Worm (Caenorhabditis elegans) whole organism, late embryonic: Measurements from ENCODE around the gene F19G12.3.
A peak's percentile ranks its signal among the peaks of the same experiment; 100 is the strongest.

Experiments used
- C38D4.7 ChIP-seq: fragments of 200-800 bp; sonication (Bioruptor generic); optimal IDR thresholded peaks from 2 replicates; lab custom pipeline; 2018; ENCODE audit warnings: mild to moderate bottlenecking, missing genetic modification characterization, moderate library complexity, missing compliant biosample characterization
- K02D7.2 ChIP-seq: sonication (generic microtip); optimal IDR thresholded peaks from 2 replicates; lab custom pipeline; 2017; ENCODE audit warnings: mild to moderate bottlenecking, missing genetic modification characterization, missing compliant biosample characterization
- K09A11.1 ChIP-seq: sonication (generic microtip); optimal IDR thresholded peaks from 2 replicates; lab custom pipeline; 2017; ENCODE audit warnings: antibody characterized with exemption, mild to moderate bottlenecking, missing genetic modification characterization, missing compliant biosample characterization; ENCODE audit not compliant: insufficient read depth
- Y22D7AL.16 ChIP-seq: sonication (generic microtip); optimal IDR thresholded peaks from 2 replicates; lab custom pipeline; 2016; ENCODE audit warnings: missing genetic modification characterization, missing compliant biosample characterization
- ahr-1 ChIP-seq: sonication (generic microtip); optimal IDR thresholded peaks from 2 replicates; lab custom pipeline; 2016; ENCODE audit warnings: missing genetic modification characterization, missing compliant biosample characterization
- ceh-14 ChIP-seq: sonication (generic microtip); optimal IDR thresholded peaks from 2 replicates; lab custom pipeline; 2016; ENCODE audit warnings: missing genotype, missing genetic modification characterization, missing compliant biosample characterization
- ceh-18 ChIP-seq: sonication (generic microtip); optimal IDR thresholded peaks from 2 replicates; lab custom pipeline; 2016; ENCODE audit warnings: missing genetic modification characterization, missing compliant biosample characterization
- ceh-2 ChIP-seq: sonication (generic microtip); optimal IDR thresholded peaks from 2 replicates; lab custom pipeline; 2016; ENCODE audit warnings: missing genotype, missing genetic modification characterization, missing compliant biosample characterization
- ceh-24 ChIP-seq: sonication (generic microtip); optimal IDR thresholded peaks from 2 replicates; lab custom pipeline; 2016; ENCODE audit warnings: mild to moderate bottlenecking, missing genetic modification characterization, missing compliant biosample characterization
- ceh-31 ChIP-seq: sonication (generic microtip); optimal IDR thresholded peaks from 2 replicates; lab custom pipeline; 2016; ENCODE audit warnings: missing genetic modification characterization, missing compliant biosample characterization
- ceh-34 ChIP-seq: sonication (generic microtip); optimal IDR thresholded peaks from 2 replicates; lab custom pipeline; 2016; ENCODE audit warnings: mild to moderate bottlenecking, missing genetic modification characterization, missing compliant biosample characterization
- ceh-45 ChIP-seq: fragments of 200-800 bp; sonication (Bioruptor generic); IDR thresholded peaks from 2 replicates; pipeline ENCODE4 v1.3.6; 2022; ENCODE audit warnings: missing genetic modification reagents, missing genetic modification characterization, missing compliant biosample characterization
- ceh-48 ChIP-seq: sonication (generic microtip); optimal IDR thresholded peaks from 2 replicates; lab custom pipeline; 2016; ENCODE audit warnings: missing genetic modification characterization, inconsistent platforms, missing compliant biosample characterization
- ceh-6 ChIP-seq: fragments of 200-800 bp; sonication (Bioruptor generic); optimal IDR thresholded peaks from 2 replicates; lab custom pipeline; 2018; ENCODE audit warnings: mild to moderate bottlenecking, missing genetic modification characterization, missing compliant biosample characterization
- che-1 ChIP-seq: sonication (generic microtip); optimal IDR thresholded peaks from 2 replicates; lab custom pipeline; 2016; ENCODE audit warnings: mild to moderate bottlenecking, missing genetic modification characterization, missing compliant biosample characterization
- dmd-4 ChIP-seq: sonication (generic microtip); optimal IDR thresholded peaks from 2 replicates; lab custom pipeline; 2016; ENCODE audit warnings: borderline replicate concordance, missing genetic modification characterization, missing compliant biosample characterization
- fkh-10 ChIP-seq: fragments of 150-350 bp; optimal IDR thresholded peaks from 2 replicates; lab custom pipeline; 2014; ENCODE audit warnings: missing biosample characterization, missing genetic modification reagents, missing genetic modification characterization
- gmeb-2 ChIP-seq: sonication (generic microtip); optimal IDR thresholded peaks from 2 replicates; lab custom pipeline; 2016; ENCODE audit warnings: missing genetic modification characterization, inconsistent platforms, missing compliant biosample characterization
- hlh-13 ChIP-seq: fragments of 200-800 bp; sonication (Bioruptor generic); optimal IDR thresholded peaks from 2 replicates; lab custom pipeline; 2018; ENCODE audit warnings: mild to moderate bottlenecking, missing genetic modification characterization, missing compliant biosample characterization
- hlh-30 ChIP-seq: sonication (generic microtip); optimal IDR thresholded peaks from 2 replicates; lab custom pipeline; 2017; ENCODE audit warnings: antibody characterized with exemption, missing genetic modification characterization, missing compliant biosample characterization; ENCODE audit not compliant: insufficient read depth
- hlh-6 ChIP-seq: sonication (generic microtip); optimal IDR thresholded peaks from 2 replicates; lab custom pipeline; 2016; ENCODE audit warnings: missing genotype, missing genetic modification characterization, missing compliant biosample characterization
- lim-6 ChIP-seq: sonication (generic microtip); optimal IDR thresholded peaks from 2 replicates; lab custom pipeline; 2016; ENCODE audit warnings: missing genetic modification characterization, missing compliant biosample characterization
- lin-11 ChIP-seq: fragments of 200-800 bp; sonication (Bioruptor generic); optimal IDR thresholded peaks from 2 replicates; lab custom pipeline; 2018; ENCODE audit warnings: mild to moderate bottlenecking, missing genetic modification characterization, missing compliant biosample characterization
- madf-2 ChIP-seq: sonication (generic microtip); optimal IDR thresholded peaks from 2 replicates; lab custom pipeline; 2017; ENCODE audit warnings: missing genetic modification characterization, missing compliant biosample characterization
- mec-3 ChIP-seq: sonication (generic microtip); optimal IDR thresholded peaks from 2 replicates; lab custom pipeline; 2016; ENCODE audit warnings: borderline replicate concordance, missing genetic modification characterization, missing compliant biosample characterization
- nhr-232 ChIP-seq: sonication (generic microtip); optimal IDR thresholded peaks from 2 replicates; lab custom pipeline; 2016; ENCODE audit warnings: missing genetic modification characterization, missing compliant biosample characterization
- npax-4 ChIP-seq: sonication (generic microtip); optimal IDR thresholded peaks from 2 replicates; lab custom pipeline; 2016; ENCODE audit warnings: missing genetic modification characterization, missing compliant biosample characterization
- odd-2 ChIP-seq: sonication (generic microtip); optimal IDR thresholded peaks from 2 replicates; lab custom pipeline; 2017; ENCODE audit warnings: antibody characterized with exemption, mild to moderate bottlenecking, missing genetic modification characterization, missing compliant biosample characterization
- pag-3 ChIP-seq: sonication (generic microtip); optimal IDR thresholded peaks from 2 replicates; lab custom pipeline; 2016; ENCODE audit warnings: missing compliant biosample characterization, missing genetic modification characterization, borderline replicate concordance
- pat-9 ChIP-seq: fragments of 200-800 bp; sonication (Bioruptor generic); optimal IDR thresholded peaks from 2 replicates; lab custom pipeline; 2018; ENCODE audit warnings: mild to moderate bottlenecking, missing genetic modification characterization, moderate library complexity, missing compliant biosample characterization
- pha-2 ChIP-seq: sonication (generic microtip); optimal IDR thresholded peaks from 2 replicates; lab custom pipeline; 2017; ENCODE audit warnings: mild to moderate bottlenecking, missing genetic modification characterization, missing compliant biosample characterization
- pha-4 ChIP-seq: fragments of 150-350 bp; optimal IDR thresholded peaks from 2 replicates; lab custom pipeline; 2018; ENCODE audit warnings: missing biosample characterization, missing genetic modification reagents, missing genetic modification characterization
- pqm-1 ChIP-seq: sonication (generic microtip); optimal IDR thresholded peaks from 2 replicates; lab custom pipeline; 2016; ENCODE audit warnings: missing genetic modification characterization, missing compliant biosample characterization
- pros-1 ChIP-seq: fragments of 150-350 bp; optimal IDR thresholded peaks from 2 replicates; lab custom pipeline; 2014; ENCODE audit warnings: missing biosample characterization, missing genetic modification reagents, missing genetic modification characterization
- ref-2 ChIP-seq: sonication (generic microtip); optimal IDR thresholded peaks from 2 replicates; lab custom pipeline; 2016; ENCODE audit warnings: missing genetic modification characterization, missing compliant biosample characterization
- rnt-1 ChIP-seq: sonication (generic microtip); optimal IDR thresholded peaks from 2 replicates; lab custom pipeline; 2016; ENCODE audit warnings: missing genetic modification characterization, missing compliant biosample characterization
- sdc-2 ChIP-seq: sonication (generic microtip); optimal IDR thresholded peaks from 2 replicates; lab custom pipeline; 2016; ENCODE audit warnings: missing genotype, missing genetic modification characterization, missing compliant biosample characterization
- sox-2 ChIP-seq: fragments of 200-800 bp; sonication (Bioruptor generic); IDR thresholded peaks from 2 replicates; pipeline ENCODE4 v1.3.6; 2022; ENCODE audit warnings: missing genetic modification reagents, missing genetic modification characterization, missing compliant biosample characterization
- syd-9 ChIP-seq: sonication (generic microtip); optimal IDR thresholded peaks from 2 replicates; lab custom pipeline; 2016; ENCODE audit warnings: mild to moderate bottlenecking, missing genetic modification characterization, moderate library complexity, missing compliant biosample characterization
- tbx-2 ChIP-seq: sonication (generic microtip); optimal IDR thresholded peaks from 2 replicates; lab custom pipeline; 2016; ENCODE audit warnings: missing genetic modification characterization, missing compliant biosample characterization
- tbx-7 ChIP-seq: sonication (generic microtip); optimal IDR thresholded peaks from 2 replicates; lab custom pipeline; 2016; ENCODE audit warnings: missing genotype, missing genetic modification characterization, missing compliant biosample characterization
- ttx-3 ChIP-seq: sonication (generic microtip); optimal IDR thresholded peaks from 2 replicates; lab custom pipeline; 2016; ENCODE audit warnings: missing genetic modification reagents, missing genetic modification characterization, missing compliant biosample characterization
- unc-3 ChIP-seq, 2 experiments: fragments of 200-800 bp in 1 of 2; sonication (Bioruptor generic) in 1 of 2; sonication (generic microtip) in 1 of 2; conservative IDR thresholded peaks in 1 of 2; optimal IDR thresholded peaks in 1 of 2; 2 replicates each; pipeline versions ENCODE4 v1.3.6 to Lab custom; 2016 to 2022; ENCODE audit warnings: missing compliant biosample characterization in 2 of 2, missing genetic modification characterization in 2 of 2, missing genetic modification reagents in 1 of 2
- unc-55 ChIP-seq: sonication (generic microtip); optimal IDR thresholded peaks from 2 replicates; lab custom pipeline; 2017; ENCODE audit warnings: missing biosample characterization, missing genetic modification reagents, missing genetic modification characterization
- zip-5 ChIP-seq: sonication (generic microtip); optimal IDR thresholded peaks from 2 replicates; lab custom pipeline; 2016; ENCODE audit warnings: missing genetic modification characterization, missing compliant biosample characterization
- ztf-16 ChIP-seq: sonication (generic microtip); optimal IDR thresholded peaks from 2 replicates; lab custom pipeline; 2017; ENCODE audit warnings: missing genetic modification characterization, missing compliant biosample characterization

F19G12.3 gene

ce11 chrX:1456350-1457080 is 31.9 kb downstream of the F19G12.3 start:
- TF ChIP-seq odd-2 (tag; lab: Kevin White, UChicago) (no peak), pha-4 (tag; lab: Kevin White, UChicago) (no peak), ztf-16 (tag; lab: Kevin White, UChicago) (no peak), ref-2 (tag; lab: Kevin White, UChicago) (no peak), zip-5 (tag; lab: Kevin White, UChicago) (no peak), ahr-1 (tag; lab: Kevin White, UChicago) (no peak), npax-4 (no peak), mec-3 (tag; lab: Kevin White, UChicago) (no peak), sox-2 (GFP tag; lab: Robert Waterston, UW) (no peak), pag-3 (tag; lab: Kevin White, UChicago) (no peak), pqm-1 (tag; lab: Kevin White, UChicago) (no peak), pat-9 (no peak), lin-11 (tag; lab: Kevin White, UChicago) (no peak), fkh-10 (GFP tag; lab: Kevin White, UChicago) (no peak), K09A11.1 (tag; lab: Kevin White, UChicago) (no peak), rnt-1 (tag; lab: Kevin White, UChicago) (peak; percentile 54), unc-55 (GFP tag; lab: Kevin White, UChicago) (peak; percentile 59), ceh-2 (no peak), hlh-30 (no peak), lim-6 (tag; lab: Kevin White, UChicago) (no peak), ceh-6 (GFP tag; lab: Kevin White, UChicago) (no peak), sdc-2 (tag; lab: Kevin White, UChicago) (no peak), madf-2 (no peak), K02D7.2 (no peak), ceh-18 (tag; lab: Kevin White, UChicago) (peak; percentile 42), pha-2 (tag; lab: Kevin White, UChicago) (no peak), ceh-34 (tag; lab: Kevin White, UChicago) (no peak), tbx-2 (tag; lab: Kevin White, UChicago) (peak; percentile 13), hlh-6 (tag; lab: Kevin White, UChicago) (no peak), ceh-48 (tag; lab: Kevin White, UChicago) (no peak), ceh-24 (tag; lab: Kevin White, UChicago) (no peak), Y22D7AL.16 (no peak), ceh-14 (tag; lab: Kevin White, UChicago) (no peak), unc-3 (GFP tag; conservative IDR thresholded peaks at IDR 0.05; lab: Robert Waterston, UW) (no peak), unc-3 (tag; optimal IDR thresholded peaks at IDR 0.05; lab: Kevin White, UChicago) (no peak), dmd-4 (tag; lab: Kevin White, UChicago) (no peak), ceh-45 (GFP tag; lab: Robert Waterston, UW) (no peak)

ce11 chrX:1458793-1459192 is 34.2 kb downstream of the F19G12.3 start, which contains the start of gene D1005.2:
Gene D1005.2 (plus strand): TSS chrX:1459022.
- TF ChIP-seq ttx-3 (tag; lab: Kevin White, UChicago) (no peak), sox-2 (GFP tag; lab: Robert Waterston, UW) (no peak), gmeb-2 (tag; lab: Kevin White, UChicago) (no peak), che-1 (tag; lab: Kevin White, UChicago) (no peak), tbx-7 (no peak), ceh-31 (tag; lab: Kevin White, UChicago) (no peak), hlh-13 (no peak), C38D4.7 (GFP tag; lab: Kevin White, UChicago) (no peak), nhr-232 (tag; lab: Kevin White, UChicago) (no peak), ceh-14 (tag; lab: Kevin White, UChicago) (no peak), odd-2 (tag; lab: Kevin White, UChicago) (no peak), pros-1 (tag; lab: Kevin White, UChicago) (no peak), ceh-6 (GFP tag; lab: Kevin White, UChicago) (no peak), syd-9 (tag; lab: Kevin White, UChicago) (no peak), unc-3 (GFP tag; conservative IDR thresholded peaks at IDR 0.05; lab: Robert Waterston, UW) (no peak), unc-3 (tag; optimal IDR thresholded peaks at IDR 0.05; lab: Kevin White, UChicago) (no peak), pqm-1 (tag; lab: Kevin White, UChicago) (no peak)
